Fruit fly (Drosophila melanogaster) whole organism, prepupa: ENCODE data around the gene CG7914.

Source experiments
- Blimp-1 ChIP-seq: fragments of 200-800 bp; sonication (Bioruptor generic); optimal IDR thresholded peaks from 3 replicates; lab custom pipeline; 2017; ENCODE audit warnings: missing biosample characterization, missing genetic modification characterization, mild to moderate bottlenecking, moderate library complexity, missing genetic modification reagents
- CG10631 ChIP-seq: fragments of 200-800 bp; sonication (Bioruptor generic); optimal IDR thresholded peaks from 2 replicates; lab custom pipeline; 2016; ENCODE audit warnings: missing biosample characterization, missing genetic modification characterization
- CG11294 ChIP-seq: fragments of 200-800 bp; sonication (Bioruptor generic); IDR thresholded peaks from 2 replicates; pipeline ENCODE4 v1.3.6; 2022; ENCODE audit warnings: missing biosample characterization, missing genetic modification characterization
- CG11762 ChIP-seq: fragments of 200-800 bp; sonication (Bioruptor generic); optimal IDR thresholded peaks from 3 replicates; lab custom pipeline; 2016; ENCODE audit warnings: missing biosample characterization, missing genetic modification characterization; ENCODE audit not compliant: insufficient read depth
- CG11902 ChIP-seq: fragments of 200-800 bp; sonication (Bioruptor generic); optimal IDR thresholded peaks from 3 replicates; lab custom pipeline; 2016; ENCODE audit warnings: missing biosample characterization, missing genetic modification characterization
- CG1621 ChIP-seq: fragments of 200-800 bp; sonication (Bioruptor generic); optimal IDR thresholded peaks from 3 replicates; lab custom pipeline; 2018; ENCODE audit warnings: missing biosample characterization, mild to moderate bottlenecking, missing genetic modification characterization
- CG16779 ChIP-seq: fragments of 200-800 bp; sonication (Bioruptor generic); optimal IDR thresholded peaks from 3 replicates; lab custom pipeline; 2017; ENCODE audit warnings: missing biosample characterization, mild to moderate bottlenecking, missing genetic modification characterization
- CG3032 ChIP-seq: fragments of 200-800 bp; optimal IDR thresholded peaks from 2 replicates; lab custom pipeline; 2019; ENCODE audit warnings: missing biosample characterization, mild to moderate bottlenecking, missing genetic modification characterization, moderate library complexity
- CG31627 ChIP-seq: fragments of 200-800 bp; sonication (Bioruptor generic); optimal IDR thresholded peaks from 3 replicates; lab custom pipeline; 2016; ENCODE audit warnings: missing biosample characterization, missing genetic modification characterization
- CG32006 ChIP-seq: fragments of 200-800 bp; sonication (Bioruptor generic); optimal IDR thresholded peaks from 3 replicates; lab custom pipeline; 2017; ENCODE audit warnings: missing biosample characterization, mild to moderate bottlenecking, missing genetic modification characterization
- CG3919 ChIP-seq: fragments of 200-800 bp; sonication (Bioruptor generic); optimal IDR thresholded peaks from 3 replicates; lab custom pipeline; 2016; ENCODE audit warnings: missing biosample characterization, missing genetic modification characterization
- CG4318 ChIP-seq: fragments of 200-800 bp; sonication (Bioruptor generic); optimal IDR thresholded peaks from 3 replicates; lab custom pipeline; 2017; ENCODE audit warnings: missing biosample characterization, mild to moderate bottlenecking, missing genetic modification characterization
- CG6163 ChIP-seq: fragments of 200-800 bp; sonication (Bioruptor generic); IDR thresholded peaks from 3 replicates; pipeline ENCODE4 v1.3.6; 2022; ENCODE audit warnings: missing biosample characterization, missing genetic modification characterization
- CG6808 ChIP-seq: fragments of 200-800 bp; sonication (Bioruptor generic); optimal IDR thresholded peaks from 3 replicates; lab custom pipeline; 2017; ENCODE audit warnings: missing biosample characterization, missing genetic modification characterization, mild to moderate bottlenecking, moderate library complexity, missing genetic modification reagents
- CG7368 ChIP-seq: fragments of 200-800 bp; sonication (Bioruptor generic); optimal IDR thresholded peaks from 3 replicates; lab custom pipeline; 2016; ENCODE audit warnings: missing biosample characterization, missing genetic modification characterization
- CG8319 ChIP-seq: fragments of 200-800 bp; sonication (Bioruptor generic); optimal IDR thresholded peaks from 3 replicates; lab custom pipeline; 2016; ENCODE audit warnings: missing biosample characterization, missing genetic modification characterization
- Eip75B ChIP-seq: fragments of 200-800 bp; sonication (Bioruptor generic); optimal IDR thresholded peaks from 3 replicates; lab custom pipeline; 2016; ENCODE audit warnings: missing biosample characterization, missing genetic modification characterization
- Eip78C ChIP-seq: fragments of 200-800 bp; sonication (Bioruptor generic); peaks from one replicate; lab custom pipeline; 2016; ENCODE audit warnings: missing biosample characterization, missing genetic modification characterization
- Eip93F ChIP-seq: fragments of 200-800 bp; sonication (Bioruptor generic); optimal IDR thresholded peaks from 2 replicates; lab custom pipeline; 2016; ENCODE audit warnings: missing biosample characterization, mild to moderate bottlenecking, missing genetic modification characterization
- Ets21C ChIP-seq: fragments of 200-800 bp; sonication (Bioruptor generic); optimal IDR thresholded peaks from 3 replicates; lab custom pipeline; 2016; ENCODE audit warnings: missing biosample characterization, missing genetic modification characterization
- Ets96B ChIP-seq: fragments of 200-800 bp; optimal IDR thresholded peaks from 2 replicates; lab custom pipeline; 2019; ENCODE audit warnings: missing biosample characterization, mild to moderate bottlenecking, missing genetic modification characterization, moderate library complexity
- Gug ChIP-seq: fragments of 200-800 bp; sonication (Bioruptor generic); IDR thresholded peaks from 2 replicates; pipeline ENCODE4 v1.3.6; 2022; ENCODE audit warnings: missing biosample characterization, missing genetic modification characterization
- Hr38 ChIP-seq: sonication (Bioruptor generic); optimal IDR thresholded peaks from 2 replicates; lab custom pipeline; 2016; ENCODE audit warnings: missing biosample characterization, missing genetic modification characterization
- Hr39 ChIP-seq: fragments of 200-800 bp; sonication (Bioruptor generic); optimal IDR thresholded peaks from 2 replicates; lab custom pipeline; 2016; ENCODE audit warnings: missing biosample characterization, missing genetic modification characterization
- Hr4 ChIP-seq: fragments of 200-800 bp; sonication (Bioruptor generic); optimal IDR thresholded peaks from 3 replicates; lab custom pipeline; 2016; ENCODE audit warnings: missing biosample characterization, missing genetic modification characterization
- Met ChIP-seq: fragments of 200-800 bp; sonication (Bioruptor generic); optimal IDR thresholded peaks from 3 replicates; lab custom pipeline; 2016; ENCODE audit warnings: missing biosample characterization, missing genetic modification characterization
- OdsH ChIP-seq: fragments of 200-800 bp; sonication (Bioruptor generic); optimal IDR thresholded peaks from 3 replicates; lab custom pipeline; 2016; ENCODE audit warnings: missing biosample characterization, missing genetic modification characterization
- Smox ChIP-seq: fragments of 200-800 bp; sonication (Bioruptor generic); optimal IDR thresholded peaks from 3 replicates; lab custom pipeline; 2016; ENCODE audit warnings: missing biosample characterization, missing genetic modification characterization
- Sox102F ChIP-seq: fragments of 200-800 bp; sonication (Bioruptor generic); optimal IDR thresholded peaks from 2 replicates; lab custom pipeline; 2016; ENCODE audit warnings: missing biosample characterization, mild to moderate bottlenecking, missing genetic modification characterization
- Sox14 ChIP-seq: fragments of 200-800 bp; sonication (Bioruptor generic); optimal IDR thresholded peaks from 3 replicates; lab custom pipeline; 2016; ENCODE audit warnings: missing biosample characterization, missing genetic modification characterization
- Sox15 ChIP-seq: fragments of 200-800 bp; sonication (Bioruptor generic); optimal IDR thresholded peaks from 3 replicates; lab custom pipeline; 2016; ENCODE audit warnings: missing biosample characterization, missing genetic modification characterization
- acj6 ChIP-seq: fragments of 200-800 bp; sonication (Bioruptor generic); optimal IDR thresholded peaks from 3 replicates; lab custom pipeline; 2016; ENCODE audit warnings: missing biosample characterization, missing genetic modification characterization
- cyc ChIP-seq: fragments of 200-800 bp; sonication (Bioruptor generic); optimal IDR thresholded peaks from 3 replicates; lab custom pipeline; 2016; ENCODE audit warnings: missing biosample characterization, missing genetic modification characterization
- dac ChIP-seq: fragments of 200-800 bp; sonication (Bioruptor generic); optimal IDR thresholded peaks from 2 replicates; lab custom pipeline; 2017; ENCODE audit warnings: missing biosample characterization, mild to moderate bottlenecking, missing genetic modification characterization
- dsx ChIP-seq: fragments of 200-800 bp; optimal IDR thresholded peaks from 3 replicates; lab custom pipeline; 2019; ENCODE audit warnings: missing biosample characterization, mild to moderate bottlenecking, missing genetic modification characterization, moderate library complexity; ENCODE audit not compliant: poor library complexity, severe bottlenecking
- eg ChIP-seq: fragments of 200-800 bp; sonication (Bioruptor generic); IDR thresholded peaks from 3 replicates; pipeline ENCODE4 v1.3.6; 2022; ENCODE audit warnings: missing biosample characterization, missing genetic modification characterization
- esn ChIP-seq: fragments of 200-800 bp; sonication (Bioruptor generic); optimal IDR thresholded peaks from 2 replicates; lab custom pipeline; 2016; ENCODE audit warnings: missing biosample characterization, mild to moderate bottlenecking, missing genetic modification characterization, moderate library complexity
- fd59A ChIP-seq: fragments of 200-800 bp; sonication (Bioruptor generic); optimal IDR thresholded peaks from 2 replicates; lab custom pipeline; 2017; ENCODE audit warnings: missing biosample characterization, mild to moderate bottlenecking, missing genetic modification characterization, missing genetic modification reagents
- lz ChIP-seq: fragments of 200-800 bp; sonication (Bioruptor generic); optimal IDR thresholded peaks from 3 replicates; lab custom pipeline; 2016; ENCODE audit warnings: missing biosample characterization, missing genetic modification characterization
- net ChIP-seq: fragments of 200-800 bp; sonication (Bioruptor generic); optimal IDR thresholded peaks from 3 replicates; lab custom pipeline; 2016; ENCODE audit warnings: missing biosample characterization, missing genetic modification characterization
- pdm3 ChIP-seq: fragments of 200-800 bp; sonication (Bioruptor generic); optimal IDR thresholded peaks from 3 replicates; lab custom pipeline; 2016; ENCODE audit warnings: missing biosample characterization, missing genetic modification characterization
- salr ChIP-seq, 2 experiments: fragments of 200-800 bp; sonication (Bioruptor generic); optimal IDR thresholded peaks; 3 replicates each; lab custom pipeline; 2016 to 2018; ENCODE audit warnings: missing biosample characterization in 2 of 2, missing genetic modification characterization in 2 of 2, mild to moderate bottlenecking in 1 of 2
- spab ChIP-seq: fragments of 200-800 bp; sonication (Bioruptor generic); optimal IDR thresholded peaks from 2 replicates; lab custom pipeline; 2017; ENCODE audit warnings: missing biosample characterization, mild to moderate bottlenecking, missing genetic modification characterization, missing genetic modification reagents
- ss ChIP-seq, 2 experiments: fragments of 200-800 bp; sonication (Bioruptor generic); optimal IDR thresholded peaks; 2 replicates in 1 of 2; 3 replicates in 1 of 2; lab custom pipeline; 2017 to 2018; ENCODE audit warnings: mild to moderate bottlenecking in 2 of 2, missing biosample characterization in 2 of 2, missing genetic modification characterization in 2 of 2, moderate library complexity in 1 of 2
- svp ChIP-seq: fragments of 200-800 bp; sonication (Bioruptor generic); peaks from one replicate; lab custom pipeline; 2016; ENCODE audit warnings: missing biosample characterization, missing genetic modification characterization
- topi ChIP-seq: fragments of 200-800 bp; sonication (Bioruptor generic); optimal IDR thresholded peaks from 3 replicates; lab custom pipeline; 2016; ENCODE audit warnings: missing biosample characterization, missing genetic modification characterization
- vri ChIP-seq: fragments of 200-800 bp; sonication (Bioruptor generic); optimal IDR thresholded peaks from 3 replicates; lab custom pipeline; 2016; ENCODE audit warnings: missing biosample characterization, mild to moderate bottlenecking, missing genetic modification characterization

The CG7914 gene

dm6 chrX:19220415-19220814 is 27.2 kb upstream of the CG7914 start, which contains the start of gene CG7884 (continued):
- peak; percentile 34 for TF ChIP-seq Sox102F
- no peak for TF ChIP-seq CG11294 (GFP tag; lab: Robert Waterston, UW)
- peak; percentile 14 to 46 for TF ChIP-seq ss (GFP tag; optimal IDR thresholded peaks at IDR 0.05; lab: Kevin White, UChicago)
- no peak for TF ChIP-seq CG32006
- TF ChIP-seq topi (GFP tag; lab: Kevin White, UChicago), result no peak
- no peak for TF ChIP-seq acj6 (GFP tag; lab: Kevin White, UChicago)
- no peak for TF ChIP-seq Hr38 (GFP tag; lab: Kevin White, UChicago)
- TF ChIP-seq Eip93F, result no peak
- no peak for TF ChIP-seq CG11762 (GFP tag; lab: Kevin White, UChicago)
- no peak for TF ChIP-seq CG4318 (GFP tag; lab: Kevin White, UChicago)
- TF ChIP-seq svp (GFP tag; lab: Kevin White, UChicago), result no peak
- TF ChIP-seq esn (GFP tag; lab: Kevin White, UChicago), result no peak
- TF ChIP-seq dsx, result peak; percentile 48
- peak; percentile 67 for TF ChIP-seq CG1621
- TF ChIP-seq Smox (GFP tag; lab: Kevin White, UChicago), result no peak
- no peak for TF ChIP-seq Sox15 (GFP tag; lab: Kevin White, UChicago)
- no peak for TF ChIP-seq Gug
- TF ChIP-seq Eip75B, result no peak
- TF ChIP-seq vri (GFP tag; lab: Kevin White, UChicago), result no peak
- TF ChIP-seq Blimp-1 (GFP tag; lab: Kevin White, UChicago), result no peak
- TF ChIP-seq lz (GFP tag; lab: Kevin White, UChicago), result no peak
- TF ChIP-seq CG3032 (tag; lab: Kevin White, UChicago), result no peak
- TF ChIP-seq Ets96B (tag; lab: Kevin White, UChicago), result no peak
- TF ChIP-seq OdsH (GFP tag; lab: Kevin White, UChicago), result no peak
- TF ChIP-seq dac (GFP tag; lab: Kevin White, UChicago), result no peak
- no peak for TF ChIP-seq pdm3
- no peak for TF ChIP-seq CG10631 (GFP tag; lab: Kevin White, UChicago)
- TF ChIP-seq CG8319 (GFP tag; lab: Kevin White, UChicago), result no peak
- no peak for TF ChIP-seq fd59A (GFP tag; lab: Kevin White, UChicago)
- TF ChIP-seq CG7368, result no peak
- TF ChIP-seq Hr39 (GFP tag; lab: Kevin White, UChicago), result no peak
- no peak for TF ChIP-seq CG11902 (GFP tag; lab: Kevin White, UChicago)
- peak; percentile 7 for TF ChIP-seq CG3919 (GFP tag; lab: Kevin White, UChicago)
- TF ChIP-seq Ets21C (GFP tag; lab: Kevin White, UChicago), result no peak
- TF ChIP-seq CG16779, result no peak
- no peak for TF ChIP-seq spab
- peak; percentile 20 for TF ChIP-seq Met (GFP tag; lab: Kevin White, UChicago)
- TF ChIP-seq eg (GFP tag; lab: Robert Waterston, UW), result peak; percentile 24; the same call in 1 of the 3 replicates
- no peak for TF ChIP-seq CG6808 (GFP tag; lab: Kevin White, UChicago)
- no peak for TF ChIP-seq cyc (GFP tag; lab: Kevin White, UChicago)

dm6 chrX:19216671-19217070 is 23.4 kb upstream of the CG7914 start:
- TF ChIP-seq salr (GFP tag; optimal IDR thresholded peaks at IDR 0.05; lab: Kevin White, UChicago), result no peak
- no peak for TF ChIP-seq CG6163
- TF ChIP-seq Eip93F, result no peak
- TF ChIP-seq CG11902 (GFP tag; lab: Kevin White, UChicago), result no peak
- TF ChIP-seq dac (GFP tag; lab: Kevin White, UChicago), result no peak
- TF ChIP-seq acj6 (GFP tag; lab: Kevin White, UChicago), result no peak
- TF ChIP-seq CG31627, result no peak
- TF ChIP-seq Eip78C (GFP tag; lab: Kevin White, UChicago), result no peak
- no peak for TF ChIP-seq eg (GFP tag; lab: Robert Waterston, UW)
- TF ChIP-seq CG10631 (GFP tag; lab: Kevin White, UChicago), result no peak
- no peak for TF ChIP-seq Smox (GFP tag; lab: Kevin White, UChicago)
- TF ChIP-seq Sox14 (GFP tag; lab: Kevin White, UChicago), result no peak
- no peak for TF ChIP-seq Hr4
- no peak for TF ChIP-seq net (GFP tag; lab: Kevin White, UChicago)
